Worm (Caenorhabditis elegans): Measurements from ENCODE around the gene Y57A10A.14.

DNA sequence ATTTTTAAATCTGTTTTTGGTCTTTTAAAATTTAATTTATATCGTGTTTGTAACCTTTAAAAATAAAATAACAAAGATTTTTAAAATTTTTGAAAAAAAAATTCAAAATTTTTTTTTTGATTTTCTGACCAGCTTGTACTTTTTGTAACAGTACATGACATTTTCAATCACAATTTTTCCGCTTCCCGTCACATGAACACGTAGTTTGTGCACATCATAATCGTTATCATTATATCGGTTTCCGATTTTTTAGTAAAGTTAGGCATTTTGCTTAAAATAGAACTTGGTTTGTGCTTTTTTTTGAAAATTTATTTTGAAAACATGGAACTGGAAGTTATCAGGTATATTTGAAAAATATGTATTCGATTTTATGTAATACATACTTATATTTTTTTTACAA lies 989 bp downstream of the Y57A10A.14 start:
- TF ChIP-seq mdl-1 (tag; optimal IDR thresholded peaks at IDR 0.05) (no peak), tbx-2 (tag; optimal IDR thresholded peaks at IDR 0.05) (no peak), unc-30 (tag; optimal IDR thresholded peaks at IDR 0.05) (no peak), zip-4 (GFP tag; optimal IDR thresholded peaks at IDR 0.05) (no peak), fkh-10 (GFP tag; optimal IDR thresholded peaks at IDR 0.05) (no peak), nhr-237 (tag; optimal IDR thresholded peaks at IDR 0.05) (no peak), Y116A8C.19 (tag; optimal IDR thresholded peaks at IDR 0.05; ENCODE audit: borderline replicate concordance) (no peak), nhr-11 (tag; optimal IDR thresholded peaks at IDR 0.05) (no peak)
